Worm (Caenorhabditis elegans): ENCODE data around the gene ubh-2.
A peak's percentile ranks its signal among the peaks of the same experiment; 100 is the strongest.

ubh-2 gene

ce11 chrV:6488849-6489248 lies 20.8 kb downstream of the ubh-2 start, which contains the start of gene lec-10 (continued):
- peak; percentile 35 for TF ChIP-seq hlh-30 (tag; optimal IDR thresholded peaks at IDR 0.05; ENCODE audit: insufficient read depth)
- peak in 1 of 2 experiments; percentile 29 for TF ChIP-seq lsy-2 (tag; optimal IDR thresholded peaks at IDR 0.05)
- 0 out of 2 replicates have a peak, but pooled peaks have one; percentile 40 for TF ChIP-seq tra-1 (GFP tag; IDR thresholded peaks at IDR 0.05)
- no peak for TF ChIP-seq nhr-25 (tag; optimal IDR thresholded peaks at IDR 0.05; ENCODE audit: borderline replicate concordance, insufficient read depth)

- TF ChIP-seq fos-1 (tag; optimal IDR thresholded peaks at IDR 0.05) (no peak), mxl-3 (GFP tag; optimal IDR thresholded peaks at IDR 0.05) (no peak), skn-1 (tag; optimal IDR thresholded peaks at IDR 0.05) (no peak), jun-1 (tag; optimal IDR thresholded peaks at IDR 0.05) (no peak), nhr-237 (tag; optimal IDR thresholded peaks at IDR 0.05) (no peak), F10B5.3 (tag; optimal IDR thresholded peaks at IDR 0.05) (no peak), nhr-48 (tag; optimal IDR thresholded peaks at IDR 0.05) (no peak), T20F7.1 (GFP tag; optimal IDR thresholded peaks at IDR 0.05) (peak; percentile 22), vab-7 (GFP tag; IDR thresholded peaks at IDR 0.05) (no peak), F49E8.2 (tag; optimal IDR thresholded peaks at IDR 0.05; ENCODE audit: borderline replicate concordance) (no peak), egl-43 (GFP tag; IDR thresholded peaks at IDR 0.05) (no peak), sdz-12 (GFP tag; optimal IDR thresholded peaks at IDR 0.05) (no peak), tag-97 (GFP tag; IDR thresholded peaks at IDR 0.05) (no peak), spr-3 (GFP tag; optimal IDR thresholded peaks at IDR 0.05) (no peak), nhr-77 (tag; optimal IDR thresholded peaks at IDR 0.05) (peak; percentile 69), mep-1 (tag; optimal IDR thresholded peaks at IDR 0.05) (peak; percentile 31), nhr-6 (tag; optimal IDR thresholded peaks at IDR 0.05) (no peak), nhr-111 (GFP tag; optimal IDR thresholded peaks at IDR 0.05) (no peak), daf-12 (tag; optimal IDR thresholded peaks at IDR 0.05) (no peak), nhr-10 (tag; optimal IDR thresholded peaks at IDR 0.05) (peak; percentile 9), arid-1 (GFP tag; conservative IDR thresholded peaks at IDR 0.05) (no peak), snpc-1.2 (GFP tag; IDR thresholded peaks at IDR 0.05) (no peak), Y48G9A.11 (GFP tag; IDR thresholded peaks at IDR 0.05) (no peak), lin-15B (tag; optimal IDR thresholded peaks at IDR 0.05) (peak; percentile 14), saeg-2 (GFP tag; IDR thresholded peaks at IDR 0.05) (no peak), mxl-2 (GFP tag; conservative IDR thresholded peaks at IDR 0.05) (no peak), hif-1 (tag; optimal IDR thresholded peaks at IDR 0.05) (no peak), nhr-102 (tag; optimal IDR thresholded peaks at IDR 0.05) (peak; percentile 27), nhr-41 (GFP tag; IDR thresholded peaks at IDR 0.05) (no peak), dmd-6 (GFP tag; IDR thresholded peaks at IDR 0.05) (peak; percentile 35; the same call in 1 of the 2 replicates), lin-1 (GFP tag; IDR thresholded peaks at IDR 0.05) (peak; percentile 30; the same call in 1 of the 2 replicates), unc-130 (GFP tag; optimal IDR thresholded peaks at IDR 0.05) (no peak), nhr-42 (GFP tag; IDR thresholded peaks at IDR 0.05) (no peak), nhr-76 (tag; optimal IDR thresholded peaks at IDR 0.05) (no peak), gei-8 (GFP tag; optimal IDR thresholded peaks at IDR 0.05) (peak; percentile 21), pha-4 (GFP tag; IDR thresholded peaks at IDR 0.05) (peak; percentile 40; the same call in 1 of the 2 replicates), pha-4 (tag; optimal IDR thresholded peaks at IDR 0.05) (no peak), lin-39 (tag; optimal IDR thresholded peaks at IDR 0.05) (no peak), lsy-2 (tag; optimal IDR thresholded peaks at IDR 0.05) (peak in 1 of 2 experiments; percentile 8), Y105C5A.15 (GFP tag; IDR thresholded peaks at IDR 0.05) (no peak), daf-16 (GFP tag; optimal IDR thresholded peaks at IDR 0.05) (peak in 1 of 2 experiments; percentile 11), daf-16 (tag; optimal IDR thresholded peaks at IDR 0.05) (peak; percentile 34), tra-1 (GFP tag; IDR thresholded peaks at IDR 0.05) (peak; percentile 53; the same call in 1 of the 2 replicates), zfp-2 (tag; optimal IDR thresholded peaks at IDR 0.05) (no peak), aly-2 (tag; optimal IDR thresholded peaks at IDR 0.05) (no peak), hlh-11 (tag; optimal IDR thresholded peaks at IDR 0.05) (peak; percentile 14), aha-1 (tag) (no peak), ZK337.2 (GFP tag; IDR thresholded peaks at IDR 0.05) (no peak)
These were observed 21.7 kb downstream of the ubh-2 start for ce11 chrV:6487878-6488277.
